Fruit fly (Drosophila melanogaster): ENCODE results near the gene CG7632.

The CG7632 gene

DNA sequence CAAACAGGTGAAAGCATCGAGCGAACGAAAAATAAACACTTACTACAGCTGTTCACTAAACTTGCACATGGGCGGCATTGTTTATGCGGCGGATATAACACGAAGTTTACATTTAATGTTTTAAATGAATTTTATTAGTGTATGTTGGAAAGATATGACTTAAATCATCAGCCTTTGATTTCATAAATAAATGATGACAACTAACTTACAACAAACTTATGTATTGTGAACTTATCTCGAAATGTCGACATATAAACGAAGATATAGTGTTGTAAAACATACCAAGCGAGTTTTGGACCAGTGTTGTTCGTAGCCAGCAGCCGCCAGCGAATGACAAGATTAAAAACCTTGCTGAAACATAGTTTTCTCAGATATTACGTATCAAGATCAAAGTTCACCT is at the start of gene CG7632, which contains the start of gene CG11309 (continued):
- peak; percentile 85 for TF ChIP-seq CG7357 (GFP tag; IDR thresholded peaks at IDR 0.05)
- TF ChIP-seq sc (optimal IDR thresholded peaks at IDR 0.05) = no peak
- TF ChIP-seq sc (GFP tag; optimal IDR thresholded peaks at IDR 0.05) = peak; percentile 99
- peak; percentile 95 for TF ChIP-seq CG11696 (GFP tag; IDR thresholded peaks at IDR 0.05)
- TF ChIP-seq grau (tag; optimal IDR thresholded peaks at IDR 0.05) = peak; percentile 99
- peak; percentile 99 for TF ChIP-seq CG13624 (GFP tag; optimal IDR thresholded peaks at IDR 0.05)
- TF ChIP-seq pzg (GFP tag; optimal IDR thresholded peaks at IDR 0.05) = peak; percentile 67
- peak; percentile 100 for TF ChIP-seq CG2202 (tag; optimal IDR thresholded peaks at IDR 0.05)
- TF ChIP-seq Ravus (GFP tag; IDR thresholded peaks at IDR 0.05) = peak; percentile 90
- TF ChIP-seq Lpt (GFP tag; optimal IDR thresholded peaks at IDR 0.05) = no peak
- peak; percentile 89 for TF ChIP-seq CG11085 (GFP tag; IDR thresholded peaks at IDR 0.05)
- TF ChIP-seq CG15073 (GFP tag; optimal IDR thresholded peaks at IDR 0.05) = peak; percentile 79
- TF ChIP-seq kah (GFP tag; optimal IDR thresholded peaks at IDR 0.05) = peak; percentile 99
- TF ChIP-seq C15 (GFP tag; IDR thresholded peaks at IDR 0.05) = peak; percentile 96
- peak; percentile 96 for TF ChIP-seq B-H1 (GFP tag; IDR thresholded peaks at IDR 0.05)
- TF ChIP-seq CG12391 (tag; optimal IDR thresholded peaks at IDR 0.05) = peak; percentile 100
- TF ChIP-seq CG10267 (tag; optimal IDR thresholded peaks at IDR 0.05) = peak; percentile 100
- peak; percentile 96 for TF ChIP-seq Usf (GFP tag; optimal IDR thresholded peaks at IDR 0.05)
- peak; percentile 98 for TF ChIP-seq Dip3 (GFP tag; optimal IDR thresholded peaks at IDR 0.05)
- peak; percentile 9 for TF ChIP-seq Sin3A (optimal IDR thresholded peaks at IDR 0.05)
- peak; percentile 98 for TF ChIP-seq HLH54F (GFP tag; optimal IDR thresholded peaks at IDR 0.05)
- TF ChIP-seq MBD-R2 (GFP tag; IDR thresholded peaks at IDR 0.05) = peak; percentile 98
- TF ChIP-seq Rx (GFP tag; IDR thresholded peaks at IDR 0.05) = peak; percentile 97
- TF ChIP-seq CG11398 (GFP tag; optimal IDR thresholded peaks at IDR 0.05) = peak; percentile 98
- peak; percentile 98 for TF ChIP-seq CG10431 (GFP tag; optimal IDR thresholded peaks at IDR 0.05)
- TF ChIP-seq repo (GFP tag; optimal IDR thresholded peaks at IDR 0.05) = peak; percentile 98
- TF ChIP-seq CG3726 (GFP tag; IDR thresholded peaks at IDR 0.05) = peak; percentile 97
- TF ChIP-seq Poxn (GFP tag; IDR thresholded peaks at IDR 0.05) = peak; percentile 84
- TF ChIP-seq CG1603 (tag; optimal IDR thresholded peaks at IDR 0.05) = peak; percentile 99
- peak; percentile 100 for TF ChIP-seq chm (GFP tag; IDR thresholded peaks at IDR 0.05)
- no peak for TF ChIP-seq Trl (optimal IDR thresholded peaks at IDR 0.05)
- peak; percentile 99 for TF ChIP-seq Trl (GFP tag; optimal IDR thresholded peaks at IDR 0.05)
- peak; percentile 95 for TF ChIP-seq CG31388 (GFP tag; optimal IDR thresholded peaks at IDR 0.05)
- peak; percentile 95 for TF ChIP-seq luna (GFP tag; optimal IDR thresholded peaks at IDR 0.05)
- TF ChIP-seq stwl (tag; optimal IDR thresholded peaks at IDR 0.05) = peak; percentile 99
- TF ChIP-seq hth (optimal IDR thresholded peaks at IDR 0.05) = no peak
- peak; percentile 96 for TF ChIP-seq Jarid2 (GFP tag; optimal IDR thresholded peaks at IDR 0.05)
- peak; percentile 95 for TF ChIP-seq MESR4 (GFP tag; optimal IDR thresholded peaks at IDR 0.05)
- TF ChIP-seq BtbVII (GFP tag; optimal IDR thresholded peaks at IDR 0.05) = peak; percentile 100
- peak; percentile 100 for TF ChIP-seq Med (GFP tag)
- peak; percentile 81 for TF ChIP-seq ro (GFP tag; IDR thresholded peaks at IDR 0.05)
- TF ChIP-seq CG4617 (GFP tag; optimal IDR thresholded peaks at IDR 0.05; ENCODE audit: borderline replicate concordance) = peak; percentile 98
- peak; percentile 71 for TF ChIP-seq crol (GFP tag; IDR thresholded peaks at IDR 0.05)
- peak; percentile 66 for TF ChIP-seq Lim3 (GFP tag; IDR thresholded peaks at IDR 0.05)
- peak; percentile 36; the same call in 1 of the 2 replicates for TF ChIP-seq hbn (GFP tag; IDR thresholded peaks at IDR 0.05; ENCODE audit: partially characterized antibody)
- peak; percentile 93 for TF ChIP-seq wor (GFP tag; IDR thresholded peaks at IDR 0.05)
- peak; percentile 95 for TF ChIP-seq shn (GFP tag; optimal IDR thresholded peaks at IDR 0.05)
- TF ChIP-seq CG12104 (GFP tag; optimal IDR thresholded peaks at IDR 0.05) = peak; percentile 100
- peak; percentile 100 for TF ChIP-seq CG8924 (tag; optimal IDR thresholded peaks at IDR 0.05)
- peak; percentile 100 for TF ChIP-seq kni (GFP tag; optimal IDR thresholded peaks at IDR 0.05)
- peak; percentile 98 for TF ChIP-seq CG2199 (GFP tag; IDR thresholded peaks at IDR 0.05)
- peak; percentile 100 for TF ChIP-seq CG2678 (tag; optimal IDR thresholded peaks at IDR 0.05)
- peak; percentile 85 for TF ChIP-seq grn (GFP tag; optimal IDR thresholded peaks at IDR 0.05)
